Worm (Caenorhabditis elegans): ENCODE results near the gene Y54F10BM.12.
A peak's percentile ranks its signal among the peaks of the same experiment; 100 is the strongest.

The Y54F10BM.12 gene

ce11 chrIII:2304867-2305266 is 24.6 kb downstream of the Y54F10BM.12 start, which contains the start of gene Y54F10BM.9 (continued):
- TF ChIP-seq nhr-76 (tag; optimal IDR thresholded peaks at IDR 0.05) (no peak), nhr-102 (tag; optimal IDR thresholded peaks at IDR 0.05) (no peak), hlh-11 (tag; optimal IDR thresholded peaks at IDR 0.05) (peak; percentile 54), Y5F2A.4 (GFP tag; optimal IDR thresholded peaks at IDR 0.05) (no peak), hlh-30 (tag; optimal IDR thresholded peaks at IDR 0.05; ENCODE audit: insufficient read depth) (no peak), ceh-44 (GFP tag; IDR thresholded peaks at IDR 0.05) (no peak), arid-1 (GFP tag; conservative IDR thresholded peaks at IDR 0.05) (no peak), madf-5 (GFP tag; IDR thresholded peaks at IDR 0.05) (no peak), tag-97 (GFP tag; IDR thresholded peaks at IDR 0.05) (no peak), vab-7 (GFP tag; IDR thresholded peaks at IDR 0.05) (no peak), daf-19 (GFP tag; conservative IDR thresholded peaks at IDR 0.05) (no peak), unc-62 (GFP tag; optimal IDR thresholded peaks at IDR 0.05 in 1 of 2) (peak in 1 of 2 experiments; percentile 52), unc-62 (tag; optimal IDR thresholded peaks at IDR 0.05) (no peak), Y75B8A.6 (GFP tag; IDR thresholded peaks at IDR 0.05) (no peak), mxl-3 (GFP tag; optimal IDR thresholded peaks at IDR 0.05) (peak; percentile 20)

ce11 chrIII:2304149-2304548 is 25.3 kb downstream of the Y54F10BM.12 start:
- no peak for TF ChIP-seq zfp-2 (tag; optimal IDR thresholded peaks at IDR 0.05)
- no peak for TF ChIP-seq snpc-4 (tag; optimal IDR thresholded peaks at IDR 0.05)
- TF ChIP-seq unc-130 (GFP tag; optimal IDR thresholded peaks at IDR 0.05), result no peak
- TF ChIP-seq F26F4.8 (GFP tag; conservative IDR thresholded peaks at IDR 0.05), result no peak
- peak; percentile 47 for TF ChIP-seq lin-38 (GFP tag; IDR thresholded peaks at IDR 0.05)

ce11 chrIII:2294736-2295135 is 34.7 kb downstream of the Y54F10BM.12 start:
- no peak for TF ChIP-seq daf-16 (GFP tag; optimal IDR thresholded peaks at IDR 0.05)
- TF ChIP-seq daf-16 (tag; optimal IDR thresholded peaks at IDR 0.05), result peak; percentile 94
- no peak for TF ChIP-seq Y105C5A.15 (GFP tag; IDR thresholded peaks at IDR 0.05)
- peak; percentile 44 for TF ChIP-seq dve-1 (tag; optimal IDR thresholded peaks at IDR 0.05; ENCODE audit: insufficient read depth)
- TF ChIP-seq hlh-30 (tag; optimal IDR thresholded peaks at IDR 0.05; ENCODE audit: insufficient read depth), result peak; percentile 4
- no peak for TF ChIP-seq lin-29 (GFP tag; IDR thresholded peaks at IDR 0.05)
- no peak for TF ChIP-seq lsy-2 (tag; optimal IDR thresholded peaks at IDR 0.05)
- TF ChIP-seq fkh-10 (GFP tag; optimal IDR thresholded peaks at IDR 0.05), result no peak
- TF ChIP-seq lin-1 (GFP tag; IDR thresholded peaks at IDR 0.05), result no peak
- TF ChIP-seq pqm-1 (tag; optimal IDR thresholded peaks at IDR 0.05), result peak; percentile 35
- no peak for TF ChIP-seq F26F4.8 (GFP tag; conservative IDR thresholded peaks at IDR 0.05)
- TF ChIP-seq lin-38 (GFP tag; IDR thresholded peaks at IDR 0.05), result no peak
- TF ChIP-seq unc-39 (tag; optimal IDR thresholded peaks at IDR 0.05), result no peak
- TF ChIP-seq skn-1 (tag; optimal IDR thresholded peaks at IDR 0.05), result no peak
- peak; percentile 30 for TF ChIP-seq hlh-11 (tag; optimal IDR thresholded peaks at IDR 0.05)
- peak; percentile 71 for TF ChIP-seq nhr-28 (tag; optimal IDR thresholded peaks at IDR 0.05)
- TF ChIP-seq daf-19 (GFP tag; conservative IDR thresholded peaks at IDR 0.05), result no peak
- TF ChIP-seq Y75B8A.6 (GFP tag; IDR thresholded peaks at IDR 0.05), result no peak
- TF ChIP-seq nhr-42 (GFP tag; IDR thresholded peaks at IDR 0.05), result no peak
- no peak for TF ChIP-seq nhr-77 (tag; optimal IDR thresholded peaks at IDR 0.05)
- TF ChIP-seq dmd-6 (GFP tag; IDR thresholded peaks at IDR 0.05), result peak; percentile 29
- no peak for TF ChIP-seq ZK546.5 (tag; optimal IDR thresholded peaks at IDR 0.05)
- TF ChIP-seq unc-130 (GFP tag; optimal IDR thresholded peaks at IDR 0.05), result no peak
- no peak for TF ChIP-seq set-16 (GFP tag; IDR thresholded peaks at IDR 0.05)
- TF ChIP-seq Y48G9A.11 (GFP tag; IDR thresholded peaks at IDR 0.05), result no peak
- no peak for TF ChIP-seq mes-2 (tag; optimal IDR thresholded peaks at IDR 0.05; ENCODE audit: poor library complexity, severe bottlenecking)
- TF ChIP-seq ceh-32 (tag; optimal IDR thresholded peaks at IDR 0.05; ENCODE audit: poor library complexity), result no peak
- TF ChIP-seq F10B5.3 (tag; optimal IDR thresholded peaks at IDR 0.05), result no peak
- TF ChIP-seq ces-1 (GFP tag; optimal IDR thresholded peaks at IDR 0.05), result no peak
- no peak for TF ChIP-seq vab-7 (GFP tag; IDR thresholded peaks at IDR 0.05)
- no peak for TF ChIP-seq pha-4 (GFP tag; IDR thresholded peaks at IDR 0.05)
- peak; percentile 79 for TF ChIP-seq pha-4 (tag; optimal IDR thresholded peaks at IDR 0.05)
- peak; percentile 41 for TF ChIP-seq duxl-1 (tag; optimal IDR thresholded peaks at IDR 0.05; ENCODE audit: poor library complexity)
- TF ChIP-seq ztf-7 (tag; optimal IDR thresholded peaks at IDR 0.05), result no peak
- TF ChIP-seq nhr-41 (GFP tag; IDR thresholded peaks at IDR 0.05), result no peak

Measured in whole organism, L4 larva.